Worm (Caenorhabditis elegans): ENCODE data around the gene Y82E9BR.5.
"Not testable (repeated sequence)": the region's sequence is repeated elsewhere in the genome, so short reads cannot be mapped to it uniquely, and the experiment has no call there.

Gene Y82E9BR.5

DNA sequence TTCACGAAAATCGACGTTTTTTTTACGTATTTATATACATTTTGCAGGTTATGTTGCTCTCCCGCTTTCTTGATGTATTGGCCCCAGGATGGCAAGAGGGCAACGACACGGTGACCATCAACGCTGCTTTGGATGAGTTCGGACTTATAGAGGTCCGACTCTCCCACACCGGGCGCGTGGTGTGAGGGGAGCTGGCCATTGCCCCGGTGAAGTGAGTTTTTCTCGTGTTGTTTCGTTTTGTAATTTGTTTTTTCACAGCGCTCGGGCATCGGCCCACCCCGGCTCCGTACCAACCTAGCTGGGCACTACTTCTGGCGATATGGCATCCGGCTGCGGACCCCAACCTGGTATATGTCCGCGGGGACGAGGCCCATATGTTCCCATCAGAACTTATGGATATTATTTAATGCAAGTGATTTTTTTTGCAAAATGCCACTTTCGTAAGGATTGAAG lies 9.8 kb upstream of the Y82E9BR.5 start, which contains the start of gene Y82E9BR.20:
Gene Y82E9BR.20 (plus strand): TSS at position 51 of the 453 bp plus-strand sequence.
- TF ChIP-seq dao-5 (tag; optimal IDR thresholded peaks at IDR 0.05) (no peak), him-1 (tag; optimal IDR thresholded peaks at IDR 0.05) (no peak), W03F9.2 (tag; optimal IDR thresholded peaks at IDR 0.05) (no peak)

ce11 chrIII:1375491-1375890 lies 8.7 kb upstream of the Y82E9BR.5 start, which contains the start of gene Y82E9BR.10:
Gene Y82E9BR.10, minus strand, starts transcription at chrIII:1375591.
- TF ChIP-seq him-1, dao-5, W03F9.2 (tag; optimal IDR thresholded peaks at IDR 0.05): not testable (repeated sequence)

DNA sequence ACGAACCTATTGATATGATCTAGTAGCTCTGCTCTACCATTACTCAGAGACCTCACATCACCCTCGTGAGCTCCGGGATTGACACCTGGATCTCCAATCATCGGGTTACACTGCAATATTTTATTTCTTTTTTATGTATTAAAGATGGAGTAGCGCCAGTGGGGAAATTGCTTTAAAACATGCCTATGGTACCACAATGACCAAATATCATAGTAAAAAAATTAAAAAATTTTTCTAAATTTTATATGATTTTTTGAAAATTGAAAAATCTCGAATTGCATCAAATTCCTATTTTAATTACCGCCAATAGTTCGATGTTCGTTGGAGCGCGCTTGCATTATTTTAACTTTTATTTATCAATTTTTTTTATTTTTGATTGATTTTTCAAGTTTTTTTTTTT lies 6.3 kb upstream of the Y82E9BR.5 start, which contains the start of gene pals-40:
Gene pals-40 (minus strand): TSS at position 101 of the 400 bp plus-strand sequence.
- TF ChIP-seq dao-5, him-1, W03F9.2 (tag; optimal IDR thresholded peaks at IDR 0.05): not testable (repeated sequence)

DNA sequence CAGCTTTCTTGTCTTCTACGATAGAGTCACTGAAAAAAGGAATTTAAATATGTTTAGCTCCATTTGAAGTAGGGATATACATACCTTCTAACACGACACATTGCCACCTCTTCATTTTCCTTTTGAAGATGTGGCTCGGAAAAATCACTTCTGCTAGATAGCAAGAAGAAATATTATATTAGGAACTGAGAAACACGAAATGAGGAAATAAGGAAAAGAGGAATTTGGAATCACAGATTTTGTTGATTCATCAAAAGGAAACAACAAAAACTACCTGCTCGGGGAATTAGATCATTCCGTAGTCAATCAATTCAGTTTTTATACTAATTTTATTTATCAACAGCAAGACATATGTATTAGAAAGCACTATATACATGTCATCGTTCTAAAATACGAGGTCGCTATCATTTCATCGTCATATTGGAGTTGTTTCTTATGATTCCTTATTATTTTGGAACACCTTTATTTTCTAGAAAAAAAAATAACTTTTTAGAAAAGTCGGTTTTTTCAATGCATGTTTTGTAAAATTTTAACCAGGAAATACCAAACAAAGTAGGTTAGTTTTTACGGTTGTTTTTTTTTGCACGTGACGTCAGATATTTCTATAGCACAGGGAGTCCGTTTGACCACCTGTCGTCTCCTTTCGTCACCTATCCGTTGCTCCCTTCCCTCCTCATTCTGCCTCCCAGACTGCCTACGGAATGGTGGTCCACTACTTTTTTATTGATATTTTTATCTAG lies 3.5 kb upstream of the Y82E9BR.5 start, which contains the start of the genes pals-21 and Y82E9BR.6:
Gene pals-21 (minus strand): TSS at position 101 of the 740 bp plus-strand sequence.
Gene Y82E9BR.6 (plus strand): TSS at position 690 of the 740 bp plus-strand sequence.
- TF ChIP-seq him-1 (tag; optimal IDR thresholded peaks at IDR 0.05) (no peak), W03F9.2 (tag; optimal IDR thresholded peaks at IDR 0.05) (no peak), dao-5 (tag; optimal IDR thresholded peaks at IDR 0.05) (no peak)

ce11 chrIII:1383483-1383882 lies 687 bp upstream of the Y82E9BR.5 start:
- TF ChIP-seq dao-5 (tag; optimal IDR thresholded peaks at IDR 0.05) (no peak), him-1 (tag; optimal IDR thresholded peaks at IDR 0.05) (no peak), W03F9.2 (tag; optimal IDR thresholded peaks at IDR 0.05) (no peak)

- no peak for TF ChIP-seq W03F9.2 (tag; optimal IDR thresholded peaks at IDR 0.05)
- no peak for TF ChIP-seq him-1 (tag; optimal IDR thresholded peaks at IDR 0.05)
- no peak for TF ChIP-seq dao-5 (tag; optimal IDR thresholded peaks at IDR 0.05)
Observed at ce11 chrIII:1384694-1385093, 524 bp downstream of the Y82E9BR.5 start.

DNA sequence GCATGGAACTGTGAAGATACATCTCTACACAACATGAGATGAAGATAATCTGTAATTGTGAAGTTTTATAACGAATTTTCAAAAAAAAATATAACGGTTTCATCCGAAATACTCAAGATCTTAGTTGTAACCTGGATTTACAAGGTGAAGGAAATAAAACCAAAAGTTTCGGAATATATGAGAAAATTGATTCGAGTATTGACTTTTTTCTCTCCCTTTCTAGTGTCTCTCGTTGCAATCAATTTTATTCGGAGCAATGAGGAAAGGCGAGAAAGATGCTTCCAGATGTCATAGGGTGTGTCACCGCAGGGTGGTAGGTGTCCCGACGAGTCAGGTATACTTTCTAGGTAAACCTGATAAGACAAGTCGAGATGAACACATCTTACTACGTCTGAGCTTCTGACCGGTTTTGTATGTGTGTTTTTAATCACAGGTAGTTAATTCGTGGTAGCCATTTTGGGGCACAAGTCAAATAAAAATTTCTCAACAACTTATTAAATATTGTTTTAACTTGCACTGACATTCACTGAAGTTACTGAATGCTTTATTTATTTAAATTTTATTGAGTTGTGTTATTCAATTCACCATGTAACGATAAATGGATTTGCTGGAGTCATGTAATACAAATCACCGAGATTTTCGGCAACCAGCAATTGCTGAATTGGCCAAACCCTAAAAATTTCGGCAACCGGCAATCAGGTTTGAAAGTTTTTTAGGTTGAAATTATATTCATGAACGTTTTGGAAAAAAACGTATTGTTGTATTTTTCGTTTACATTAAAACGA lies 4.3 kb downstream of the Y82E9BR.5 start, which contains the start of gene pals-20:
Gene pals-20 (minus strand): TSS at position 51 of the 785 bp plus-strand sequence.
- no peak for TF ChIP-seq W03F9.2 (tag; optimal IDR thresholded peaks at IDR 0.05)
- no peak for TF ChIP-seq dao-5 (tag; optimal IDR thresholded peaks at IDR 0.05)
- no peak for TF ChIP-seq him-1 (tag; optimal IDR thresholded peaks at IDR 0.05)

- TF ChIP-seq dao-5 (tag; optimal IDR thresholded peaks at IDR 0.05) (no peak), W03F9.2 (tag; optimal IDR thresholded peaks at IDR 0.05) (no peak), him-1 (tag; optimal IDR thresholded peaks at IDR 0.05) (no peak)
Observed at ce11 chrIII:1389988-1390387, 5.8 kb downstream of the Y82E9BR.5 start.

ce11 chrIII:1391752-1392151 lies 7.6 kb downstream of the Y82E9BR.5 start, which contains the start of gene pals-17:
Gene pals-17, minus strand, starts transcription at chrIII:1391852.
- TF ChIP-seq dao-5 (tag; optimal IDR thresholded peaks at IDR 0.05), result no peak
- no peak for TF ChIP-seq him-1 (tag; optimal IDR thresholded peaks at IDR 0.05)
- TF ChIP-seq W03F9.2 (tag; optimal IDR thresholded peaks at IDR 0.05), result no peak

DNA sequence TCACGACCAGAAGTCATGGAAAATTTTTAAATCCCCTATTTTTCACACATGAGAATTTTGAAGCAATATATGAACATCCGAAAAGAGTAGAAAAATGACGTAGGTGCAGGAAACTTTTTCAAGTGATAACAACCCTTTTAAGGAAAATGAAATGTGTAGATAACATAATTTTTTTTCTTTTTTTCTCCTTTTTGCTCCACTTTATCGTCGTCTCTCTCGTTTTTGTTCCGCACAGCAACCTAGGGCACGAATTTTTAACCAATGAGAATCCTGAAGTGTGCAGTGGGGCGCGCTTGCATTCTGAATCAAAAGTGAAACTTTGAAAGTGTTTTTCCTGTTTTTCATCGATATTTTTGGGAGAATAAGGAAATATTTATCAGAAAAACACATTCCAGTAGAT lies 8.6 kb downstream of the Y82E9BR.5 start:
- TF ChIP-seq dao-5 (tag; optimal IDR thresholded peaks at IDR 0.05), result no peak
- TF ChIP-seq him-1 (tag; optimal IDR thresholded peaks at IDR 0.05), result no peak
- no peak for TF ChIP-seq W03F9.2 (tag; optimal IDR thresholded peaks at IDR 0.05)

DNA sequence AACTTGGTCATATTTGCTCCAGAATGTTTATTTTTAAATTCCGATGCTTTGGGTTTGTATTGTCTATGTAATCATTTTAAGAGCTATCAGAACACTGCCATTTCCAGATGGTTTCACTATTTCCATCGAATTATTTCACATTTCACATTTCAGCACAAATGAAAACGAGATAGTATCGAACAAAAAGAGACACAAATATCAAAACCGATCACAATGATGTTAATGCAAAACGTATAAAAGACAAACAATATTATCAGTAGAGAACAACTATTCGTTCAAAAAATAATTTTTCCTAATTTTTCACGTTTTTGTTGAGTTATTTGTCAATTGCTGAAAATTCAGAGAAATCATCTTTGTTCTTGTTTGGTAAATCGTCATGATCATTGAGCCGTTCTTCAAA lies 11.2 kb downstream of the Y82E9BR.5 start:
- TF ChIP-seq him-1 (tag; optimal IDR thresholded peaks at IDR 0.05), result no peak

DNA sequence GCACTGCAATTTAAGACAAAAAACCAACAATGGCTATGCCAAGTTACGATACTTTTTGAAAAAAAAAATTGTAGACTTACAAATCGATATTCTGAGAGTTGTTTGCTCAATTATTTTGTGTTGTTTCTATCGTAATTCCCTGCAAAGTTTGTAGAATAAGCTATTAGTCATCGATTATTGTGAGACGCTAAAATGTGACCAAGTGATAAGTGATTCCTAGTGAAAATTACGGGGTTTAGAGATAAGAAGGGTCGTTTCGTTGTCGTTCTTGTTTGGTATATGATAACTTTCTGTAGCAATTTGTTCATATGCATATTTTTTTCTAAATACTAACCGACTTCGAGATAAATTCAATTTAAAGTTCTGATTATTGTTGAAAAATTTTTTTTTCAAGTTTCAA lies 14.0 kb downstream of the Y82E9BR.5 start:
- no peak for TF ChIP-seq dao-5 (tag; optimal IDR thresholded peaks at IDR 0.05)
- no peak for TF ChIP-seq him-1 (tag; optimal IDR thresholded peaks at IDR 0.05)
- TF ChIP-seq W03F9.2 (tag; optimal IDR thresholded peaks at IDR 0.05), result no peak

DNA sequence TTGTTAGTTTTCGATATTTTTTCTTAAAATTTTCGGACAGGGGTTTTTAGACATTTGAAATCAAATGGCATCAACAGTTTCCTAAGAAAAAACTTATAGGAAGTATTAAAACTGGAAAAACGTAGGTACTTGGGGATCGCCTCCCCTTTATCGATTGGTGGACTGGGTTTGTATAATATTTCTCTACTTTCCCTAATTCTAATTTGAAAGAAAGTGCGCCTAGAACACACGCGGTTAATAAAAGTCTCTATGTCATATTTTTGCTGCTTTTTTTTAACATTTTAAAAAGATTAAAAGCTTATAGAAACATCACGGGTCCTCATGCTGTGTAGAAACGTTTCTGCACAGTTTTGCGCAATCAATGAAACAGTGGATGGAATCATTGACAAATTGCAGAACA lies 15.5 kb downstream of the Y82E9BR.5 start, which contains the start of gene pals-16:
Gene pals-16 (plus strand): TSS at position 301 of the 400 bp plus-strand sequence.
- no peak for TF ChIP-seq W03F9.2 (tag; optimal IDR thresholded peaks at IDR 0.05)
- TF ChIP-seq him-1 (tag; optimal IDR thresholded peaks at IDR 0.05), result no peak
- no peak for TF ChIP-seq dao-5 (tag; optimal IDR thresholded peaks at IDR 0.05)

Data from whole organism, L4/young adult.